Worm (Caenorhabditis elegans): ENCODE results near the gene dcap-1.
"Not testable (repeated sequence)": the region's sequence is repeated elsewhere in the genome, so short reads cannot be mapped to it uniquely, and the experiment has no call there.

dcap-1 gene

DNA sequence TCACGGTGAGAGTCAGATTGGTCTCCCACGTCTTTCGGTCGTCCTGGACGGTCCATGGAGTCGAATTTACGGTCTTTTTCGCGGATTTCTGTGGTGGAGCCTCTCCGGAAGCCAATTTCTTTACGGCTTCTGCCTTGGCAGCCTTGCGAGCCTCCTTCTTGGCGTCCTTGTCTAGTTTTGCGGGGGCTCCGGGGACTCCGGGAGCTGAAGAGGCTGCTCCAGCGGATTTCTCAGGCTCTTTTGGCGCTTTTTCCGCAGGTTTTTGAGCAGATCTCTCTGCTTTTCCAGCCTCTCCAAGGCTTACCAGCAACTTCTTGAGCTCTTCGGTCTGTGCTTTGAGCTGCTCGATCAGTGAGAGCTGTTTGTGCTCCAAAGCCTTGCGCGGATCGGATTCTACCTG, 1.1 kb upstream of the dcap-1 start:
- TF ChIP-seq snpc-4 (tag; optimal IDR thresholded peaks at IDR 0.05), result no peak
- no peak for TF ChIP-seq fkh-8 (tag; optimal IDR thresholded peaks at IDR 0.05)
- no peak for TF ChIP-seq Y116A8C.19 (tag; optimal IDR thresholded peaks at IDR 0.05; ENCODE audit: borderline replicate concordance)
- TF ChIP-seq hpl-2 (GFP tag; optimal IDR thresholded peaks at IDR 0.05), result no peak

DNA sequence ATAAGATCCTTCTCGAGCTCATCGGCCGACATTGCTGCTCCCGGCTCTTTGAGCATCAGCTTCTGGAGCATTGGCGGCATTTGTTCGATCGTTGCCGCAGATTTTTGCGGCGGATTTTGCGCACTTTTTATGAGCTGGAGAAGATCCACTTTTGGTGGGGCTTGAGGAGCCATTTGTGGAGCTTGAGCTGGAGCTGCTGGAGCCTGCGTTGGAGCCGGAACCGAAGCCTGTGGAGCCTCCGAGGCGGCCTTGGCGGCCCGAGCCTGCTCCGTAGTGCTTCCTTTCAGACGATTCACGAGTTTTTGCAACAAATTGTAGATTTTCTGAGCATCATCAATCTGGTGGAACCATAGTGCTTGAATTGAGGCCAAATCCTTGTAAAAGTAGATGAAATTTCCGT, 605 bp downstream of the dcap-1 start:
- TF ChIP-seq ceh-8 (GFP tag; optimal IDR thresholded peaks at IDR 0.05) (no peak), nhr-20 (tag; optimal IDR thresholded peaks at IDR 0.05) (no peak), ceh-88 (GFP tag; IDR thresholded peaks at IDR 0.05) (no peak), isw-1 (GFP tag; IDR thresholded peaks at IDR 0.05) (no peak), efl-1 (optimal IDR thresholded peaks at IDR 0.05) (no peak), efl-1 (GFP tag; optimal IDR thresholded peaks at IDR 0.05 in 1 of 2) (peak in 1 of 2 experiments; percentile 10), nhr-237 (tag; optimal IDR thresholded peaks at IDR 0.05) (no peak), irx-1 (tag; optimal IDR thresholded peaks at IDR 0.05) (no peak), grh-1 (GFP tag; IDR thresholded peaks at IDR 0.05) (no peak)

- not testable (repeated sequence) for TF ChIP-seq unc-86, sptf-1, snpc-4 (tag; optimal IDR thresholded peaks at IDR 0.05)
Measured at ce11 chrIV:1051636-1052133, 2.9 kb downstream of the dcap-1 start, which contains the start of gene Y55F3AM.21. Gene Y55F3AM.21, minus strand, starts transcription at chrIV:1051686.

ce11 chrIV:1046996-1047395, 7.6 kb downstream of the dcap-1 start:
- TF ChIP-seq aha-1 (tag; optimal IDR thresholded peaks at IDR 0.05), result no peak
- no peak for TF ChIP-seq pax-3 (tag; optimal IDR thresholded peaks at IDR 0.05)
- TF ChIP-seq hpl-2 (GFP tag; optimal IDR thresholded peaks at IDR 0.05), result no peak
- TF ChIP-seq alr-1 (tag; optimal IDR thresholded peaks at IDR 0.05; ENCODE audit: borderline replicate concordance), result no peak
- no peak for TF ChIP-seq ces-1 (GFP tag; optimal IDR thresholded peaks at IDR 0.05)
- TF ChIP-seq fkh-4 (tag; optimal IDR thresholded peaks at IDR 0.05; ENCODE audit: borderline replicate concordance), result no peak
- no peak for TF ChIP-seq tlp-1 (tag; optimal IDR thresholded peaks at IDR 0.05)
- no peak for TF ChIP-seq fkh-8 (tag; optimal IDR thresholded peaks at IDR 0.05)
- no peak for TF ChIP-seq ceh-63 (GFP tag; optimal IDR thresholded peaks at IDR 0.05)
- no peak for TF ChIP-seq C16A3.4 (tag; optimal IDR thresholded peaks at IDR 0.05)
- TF ChIP-seq nhr-47 (tag; optimal IDR thresholded peaks at IDR 0.05), result no peak
- no peak for TF ChIP-seq sptf-1 (tag; optimal IDR thresholded peaks at IDR 0.05)
- TF ChIP-seq rnt-1 (tag; optimal IDR thresholded peaks at IDR 0.05), result no peak
- no peak for TF ChIP-seq zip-4 (GFP tag; optimal IDR thresholded peaks at IDR 0.05)
- no peak for TF ChIP-seq zag-1 (tag; optimal IDR thresholded peaks at IDR 0.05)
- no peak for TF ChIP-seq sup-37 (GFP tag; optimal IDR thresholded peaks at IDR 0.05)
- no peak for TF ChIP-seq skn-1 (tag; optimal IDR thresholded peaks at IDR 0.05)
- no peak for TF ChIP-seq hlh-17 (GFP tag; optimal IDR thresholded peaks at IDR 0.05; ENCODE audit: borderline replicate concordance)

DNA sequence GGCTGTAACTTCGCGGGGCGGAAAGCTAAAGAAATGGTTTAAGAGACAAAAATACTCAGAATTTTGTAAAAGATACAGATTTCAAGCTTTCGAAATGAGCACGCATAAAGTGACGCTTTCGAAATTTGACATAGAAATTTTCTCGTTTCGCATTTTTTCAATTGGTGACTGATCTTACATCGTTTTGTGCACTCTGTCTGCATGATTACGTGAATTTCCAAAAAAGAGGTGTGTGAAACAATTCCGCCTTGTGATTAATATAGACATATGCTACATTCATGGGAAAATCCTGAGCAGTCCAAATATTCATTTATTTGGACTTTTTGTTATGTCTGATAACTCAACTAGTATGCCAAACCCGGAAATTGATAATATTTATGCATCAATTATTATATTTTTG, 8.9 kb downstream of the dcap-1 start, which contains the start of gene srx-12:
Gene srx-12 (plus strand): TSS at position 301 of the 400 bp plus-strand sequence.
- TF ChIP-seq xbp-1 (tag; optimal IDR thresholded peaks at IDR 0.05) (no peak), isw-1 (GFP tag; IDR thresholded peaks at IDR 0.05) (no peak), pqm-1 (tag; optimal IDR thresholded peaks at IDR 0.05) (no peak), aly-2 (tag; optimal IDR thresholded peaks at IDR 0.05) (no peak), efl-3 (GFP tag; optimal IDR thresholded peaks at IDR 0.05) (no peak), fkh-8 (tag; optimal IDR thresholded peaks at IDR 0.05) (no peak), sptf-1 (tag; optimal IDR thresholded peaks at IDR 0.05) (no peak), lin-35 (GFP tag; optimal IDR thresholded peaks at IDR 0.05) (no peak), ama-1 (optimal IDR thresholded peaks at IDR 0.05) (no peak), zag-1 (tag; optimal IDR thresholded peaks at IDR 0.05) (no peak), ceh-82 (tag; optimal IDR thresholded peaks at IDR 0.05) (no peak), mdl-1 (tag; optimal IDR thresholded peaks at IDR 0.05) (no peak), dsc-1 (tag; optimal IDR thresholded peaks at IDR 0.05) (no peak)

Data from whole organism, L1 larva.